Fruit fly (Drosophila melanogaster) whole organism, prepupa: ENCODE data around the gene CG12025.

Experiments used
- CG10631 ChIP-seq: fragments of 200-800 bp; sonication (Bioruptor generic); optimal IDR thresholded peaks from 2 replicates; lab custom pipeline; 2016; ENCODE audit warnings: missing biosample characterization, missing genetic modification characterization
- CG11902 ChIP-seq: fragments of 200-800 bp; sonication (Bioruptor generic); optimal IDR thresholded peaks from 3 replicates; lab custom pipeline; 2016; ENCODE audit warnings: missing biosample characterization, missing genetic modification characterization
- CG32006 ChIP-seq: fragments of 200-800 bp; sonication (Bioruptor generic); optimal IDR thresholded peaks from 3 replicates; lab custom pipeline; 2017; ENCODE audit warnings: missing biosample characterization, mild to moderate bottlenecking, missing genetic modification characterization
- CG34406 ChIP-seq: fragments of 200-800 bp; sonication (Bioruptor generic); optimal IDR thresholded peaks from 3 replicates; lab custom pipeline; 2016; ENCODE audit warnings: missing biosample characterization, missing genetic modification characterization
- CG6854 ChIP-seq: fragments of 200-800 bp; sonication (Bioruptor generic); optimal IDR thresholded peaks from 2 replicates; lab custom pipeline; 2017; ENCODE audit warnings: missing biosample characterization, mild to moderate bottlenecking, missing genetic modification characterization
- CG7368 ChIP-seq: fragments of 200-800 bp; sonication (Bioruptor generic); optimal IDR thresholded peaks from 3 replicates; lab custom pipeline; 2016; ENCODE audit warnings: missing biosample characterization, missing genetic modification characterization
- Gug ChIP-seq: fragments of 200-800 bp; sonication (Bioruptor generic); IDR thresholded peaks from 2 replicates; pipeline ENCODE4 v1.3.6; 2022; ENCODE audit warnings: missing biosample characterization, missing genetic modification characterization
- Hr39 ChIP-seq: fragments of 200-800 bp; sonication (Bioruptor generic); optimal IDR thresholded peaks from 2 replicates; lab custom pipeline; 2016; ENCODE audit warnings: missing biosample characterization, missing genetic modification characterization
- Met ChIP-seq: fragments of 200-800 bp; sonication (Bioruptor generic); optimal IDR thresholded peaks from 3 replicates; lab custom pipeline; 2016; ENCODE audit warnings: missing biosample characterization, missing genetic modification characterization
- Smox ChIP-seq: fragments of 200-800 bp; sonication (Bioruptor generic); optimal IDR thresholded peaks from 3 replicates; lab custom pipeline; 2016; ENCODE audit warnings: missing biosample characterization, missing genetic modification characterization
- pdm3 ChIP-seq: fragments of 200-800 bp; sonication (Bioruptor generic); optimal IDR thresholded peaks from 3 replicates; lab custom pipeline; 2016; ENCODE audit warnings: missing biosample characterization, missing genetic modification characterization
- salr ChIP-seq, 2 experiments: fragments of 200-800 bp; sonication (Bioruptor generic); optimal IDR thresholded peaks; 3 replicates each; lab custom pipeline; 2016 to 2018; ENCODE audit warnings: missing biosample characterization in 2 of 2, missing genetic modification characterization in 2 of 2, mild to moderate bottlenecking in 1 of 2

- TF ChIP-seq CG11902 (GFP tag; lab: Kevin White, UChicago), result peak; percentile 1
- TF ChIP-seq CG32006 (GFP tag; lab: Kevin White, UChicago), result peak; percentile 36
- peak; percentile 33 for TF ChIP-seq CG7368 (GFP tag; lab: Kevin White, UChicago)
- TF ChIP-seq Gug (GFP tag; lab: Robert Waterston, UW), result peak; percentile 70
- TF ChIP-seq Hr39 (GFP tag; lab: Kevin White, UChicago), result no peak
- no peak for TF ChIP-seq salr (GFP tag; optimal IDR thresholded peaks at IDR 0.05; lab: Kevin White, UChicago)
- TF ChIP-seq Smox (GFP tag; lab: Kevin White, UChicago), result no peak
- no peak for TF ChIP-seq CG6854 (GFP tag; lab: Kevin White, UChicago)
- no peak for TF ChIP-seq CG34406 (GFP tag; lab: Kevin White, UChicago)
- TF ChIP-seq CG10631 (GFP tag; lab: Kevin White, UChicago), result peak; percentile 0
- TF ChIP-seq pdm3, result no peak
- TF ChIP-seq Met (GFP tag; lab: Kevin White, UChicago), result no peak
These were observed 15.5 kb downstream of the CG12025 start for dm6 chr3L:1880692-1881091.
